Worm (Caenorhabditis elegans) whole organism, young adult: Measurements from ENCODE around the gene T07D3.2.

Experiments used
- F49E8.2 ChIP-seq: sonication (generic microtip); optimal IDR thresholded peaks from 3 replicates; lab custom pipeline; 2017; ENCODE audit warnings: missing genetic modification characterization, mild to moderate bottlenecking, missing compliant biosample characterization, antibody characterized with exemption, moderate library complexity; ENCODE audit not compliant: insufficient read depth
- ama-1 ChIP-seq, 3 experiments: fragments of 150-350 bp in 1 of 3; sonication (generic microtip) in 2 of 3; optimal IDR thresholded peaks; 2 replicates each; lab custom pipeline; 2014 to 2018; ENCODE audit warnings: missing biosample characterization in 2 of 3, missing genetic modification characterization in 2 of 3, missing genetic modification reagents in 2 of 3
- efl-1 ChIP-seq: fragments of 150-350 bp; optimal IDR thresholded peaks from 2 replicates; lab custom pipeline; 2014; ENCODE audit warnings: missing biosample characterization, missing genetic modification reagents, missing genetic modification characterization
- nhr-120 ChIP-seq: fragments of 200-800 bp; sonication (Bioruptor generic); IDR thresholded peaks from 2 replicates; pipeline ENCODE4 v1.3.6; 2022; ENCODE audit warnings: missing genetic modification characterization, missing compliant biosample characterization
- nhr-27 ChIP-seq: fragments of 200-800 bp; sonication (Bioruptor generic); optimal IDR thresholded peaks from 2 replicates; lab custom pipeline; 2018; ENCODE audit warnings: mild to moderate bottlenecking, missing genetic modification characterization, moderate library complexity, missing compliant biosample characterization
- pha-4 ChIP-seq: fragments of 150-350 bp; sonication (generic microtip); optimal IDR thresholded peaks from 2 replicates; lab custom pipeline; 2014; ENCODE audit warnings: missing biosample characterization, missing genetic modification reagents, missing genetic modification characterization
- rpc-1 ChIP-seq, 2 experiments: fragments of 150-350 bp in 1 of 2; sonication (generic microtip) in 1 of 2; optimal IDR thresholded peaks; 2 replicates each; lab custom pipeline; 2014 to 2018; ENCODE audit warnings: missing biosample characterization in 1 of 2, missing genetic modification characterization in 1 of 2, missing genetic modification reagents in 1 of 2, missing genotype in 1 of 2
- tlf-1 ChIP-seq: fragments of 200-800 bp; sonication (Bioruptor generic); optimal IDR thresholded peaks from 2 replicates; lab custom pipeline; 2018; ENCODE audit warnings: mild to moderate bottlenecking, missing genetic modification characterization, missing compliant biosample characterization
- ztf-22 ChIP-seq: fragments of 200-800 bp; sonication (Bioruptor generic); optimal IDR thresholded peaks from 2 replicates; lab custom pipeline; 2018; ENCODE audit warnings: mild to moderate bottlenecking, missing genetic modification characterization, moderate library complexity, missing compliant biosample characterization

DNA sequence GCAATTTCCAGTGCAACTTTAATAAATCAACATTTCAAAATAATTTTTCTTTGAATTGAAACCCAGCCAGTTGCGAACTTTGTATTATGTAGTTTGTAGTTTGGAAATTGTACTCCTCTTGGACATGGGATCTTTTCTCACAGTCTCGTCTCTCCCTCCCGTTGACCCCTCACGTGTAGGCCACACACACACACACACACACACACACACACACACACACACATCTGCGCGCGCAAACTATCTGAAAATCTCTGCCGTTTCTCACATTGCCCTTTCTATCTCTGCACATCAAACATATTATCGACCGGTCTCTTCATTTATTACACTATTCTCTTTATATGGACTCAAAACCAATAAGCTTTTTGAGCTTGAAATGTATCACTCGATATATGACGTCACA lies 39.0 kb downstream of the T07D3.2 start, which contains the start of gene fbxc-36:
- TF ChIP-seq rpc-1 (optimal IDR thresholded peaks at IDR 0.05; lab: Kevin White, UChicago): no peak
- TF ChIP-seq rpc-1 (tag; optimal IDR thresholded peaks at IDR 0.05; lab: Kevin White, UChicago): no peak
- TF ChIP-seq F49E8.2 (tag; lab: Kevin White, UChicago): no peak
- no peak for TF ChIP-seq tlf-1 (GFP tag; lab: Kevin White, UChicago)
- TF ChIP-seq ama-1 (optimal IDR thresholded peaks at IDR 0.05; lab: Kevin White, UChicago): no peak
- TF ChIP-seq ama-1 (GFP tag; optimal IDR thresholded peaks at IDR 0.05; lab: Kevin White, UChicago): no peak
- TF ChIP-seq ztf-22 (GFP tag; lab: Kevin White, UChicago): no peak
- no peak for TF ChIP-seq pha-4 (tag; lab: Kevin White, UChicago)
- TF ChIP-seq nhr-27 (tag; lab: Kevin White, UChicago): no peak
- TF ChIP-seq efl-1 (GFP tag; lab: Kevin White, UChicago): no peak
- no peak for TF ChIP-seq nhr-120 (GFP tag; lab: Robert Waterston, UW)
